Fruit fly (Drosophila melanogaster): ENCODE results near the gene ebd1.
A peak's percentile ranks its signal among the peaks of the same experiment; 100 is the strongest.

DNA sequence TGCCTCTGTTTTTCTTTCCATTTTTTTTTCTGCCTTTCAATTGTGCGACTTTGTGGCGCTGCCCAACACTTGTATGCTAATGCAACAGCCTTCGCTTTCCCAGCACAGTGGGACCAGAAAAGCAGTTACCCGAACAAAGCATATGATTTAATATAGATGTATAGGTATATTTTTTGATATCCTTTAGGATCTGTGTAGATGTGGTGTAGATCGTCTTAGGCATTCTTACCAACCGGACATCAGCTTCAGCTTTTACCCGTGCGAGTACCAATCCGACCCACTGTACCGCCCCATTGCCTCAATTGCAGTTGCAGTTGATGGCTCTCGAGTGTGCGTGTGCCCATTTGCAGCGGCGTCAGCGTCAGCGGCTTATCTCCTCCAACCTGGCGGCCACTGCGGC lies 48.9 kb downstream of the ebd1 start:
- TF ChIP-seq kay (GFP tag; ENCODE audit: borderline replicate concordance) (no peak), Mnt (GFP tag; optimal IDR thresholded peaks at IDR 0.05) (no peak), bab1 (GFP tag; optimal IDR thresholded peaks at IDR 0.05) (no peak), CG7101 (tag; optimal IDR thresholded peaks at IDR 0.05) (peak; percentile 1), CG14711 (tag; optimal IDR thresholded peaks at IDR 0.05) (no peak), CG33017 (tag; optimal IDR thresholded peaks at IDR 0.05) (no peak), Hr96 (GFP tag; optimal IDR thresholded peaks at IDR 0.05) (no peak), CG7045 (GFP tag; optimal IDR thresholded peaks at IDR 0.05) (no peak), CG11617 (GFP tag; optimal IDR thresholded peaks at IDR 0.05) (no peak), cic (GFP tag; optimal IDR thresholded peaks at IDR 0.05) (no peak), pad (GFP tag; optimal IDR thresholded peaks at IDR 0.05) (no peak)
